Worm (Caenorhabditis elegans) whole organism, L4 larva: Measurements from ENCODE around the gene F22E12.1.

Source experiments
- F26F4.8 ChIP-seq: fragments of 200-800 bp; sonication (Bioruptor generic); conservative IDR thresholded peaks from 2 replicates; pipeline ENCODE4 v1.3.6; 2022; ENCODE audit warnings: missing genetic modification characterization, missing compliant biosample characterization
- F37D6.2 ChIP-seq: sonication (generic microtip); optimal IDR thresholded peaks from 2 replicates; lab custom pipeline; 2016; ENCODE audit warnings: mild to moderate bottlenecking, missing genetic modification characterization, missing compliant biosample characterization
- Y105C5A.15 ChIP-seq: fragments of 200-800 bp; sonication (Bioruptor generic); IDR thresholded peaks from 2 replicates; pipeline ENCODE4 v1.3.6; 2022; ENCODE audit warnings: missing genetic modification characterization, missing compliant biosample characterization
- aha-1 ChIP-seq: fragments of 150-350 bp; peaks from one replicate; lab custom pipeline; 2014; ENCODE audit warnings: missing biosample characterization, missing genetic modification characterization
- ceh-20 ChIP-seq: fragments of 200-800 bp; sonication (Bioruptor generic); IDR thresholded peaks from 2 replicates; pipeline ENCODE4 v1.3.6; 2022; ENCODE audit warnings: missing genetic modification reagents, missing genetic modification characterization, missing compliant biosample characterization
- ceh-82 ChIP-seq: sonication (generic microtip); optimal IDR thresholded peaks from 2 replicates; lab custom pipeline; 2017; ENCODE audit warnings: missing biosample characterization, missing genetic modification characterization
- ctbp-1 ChIP-seq: fragments of 200-800 bp; sonication (Bioruptor generic); IDR thresholded peaks from 2 replicates; pipeline ENCODE4 v1.3.6; 2022; ENCODE audit warnings: missing genetic modification reagents, missing genetic modification characterization, missing compliant biosample characterization
- daf-16 ChIP-seq, 3 experiments: sonication (generic microtip); optimal IDR thresholded peaks; 2 replicates each; lab custom pipeline; 2016 to 2017; ENCODE audit warnings: missing genetic modification characterization in 3 of 3, missing genetic modification reagents in 3 of 3, mild to moderate bottlenecking in 2 of 3, missing compliant biosample characterization in 2 of 3, missing biosample characterization in 1 of 3, moderate library complexity in 1 of 3
- dmd-6 ChIP-seq: fragments of 200-800 bp; sonication (Bioruptor generic); IDR thresholded peaks from 2 replicates; pipeline ENCODE4 v1.3.6; 2022; ENCODE audit warnings: missing genetic modification reagents, missing genetic modification characterization, missing compliant biosample characterization
- egl-43 ChIP-seq: fragments of 200-800 bp; sonication (Bioruptor generic); IDR thresholded peaks from 2 replicates; pipeline ENCODE4 v1.3.6; 2022; ENCODE audit warnings: missing genetic modification reagents, missing genetic modification characterization, missing compliant biosample characterization
- fkh-10 ChIP-seq: fragments of 150-350 bp; optimal IDR thresholded peaks from 2 replicates; lab custom pipeline; 2014; ENCODE audit warnings: missing biosample characterization, missing genetic modification reagents, missing genetic modification characterization
- hif-1 ChIP-seq, 2 experiments: sonication (generic microtip); optimal IDR thresholded peaks; 2 replicates each; lab custom pipeline; 2016 to 2017; ENCODE audit warnings: missing compliant biosample characterization in 2 of 2, missing genetic modification characterization in 2 of 2, missing genetic modification reagents in 2 of 2, missing genotype in 2 of 2, mild to moderate bottlenecking in 1 of 2
- hlh-11 ChIP-seq: fragments of 200-800 bp; sonication (Bioruptor generic); optimal IDR thresholded peaks from 2 replicates; lab custom pipeline; 2018; ENCODE audit warnings: mild to moderate bottlenecking, missing genetic modification characterization, missing compliant biosample characterization
- hlh-30 ChIP-seq: sonication (generic microtip); optimal IDR thresholded peaks from 2 replicates; lab custom pipeline; 2017; ENCODE audit warnings: antibody characterized with exemption, mild to moderate bottlenecking, missing genetic modification characterization, missing compliant biosample characterization; ENCODE audit not compliant: insufficient read depth
- lim-7 ChIP-seq: fragments of 200-800 bp; sonication (Bioruptor generic); IDR thresholded peaks from 2 replicates; pipeline ENCODE4 v1.3.6; 2022; ENCODE audit warnings: missing genetic modification characterization, missing compliant biosample characterization
- lin-1 ChIP-seq: fragments of 200-800 bp; sonication (Bioruptor generic); IDR thresholded peaks from 2 replicates; pipeline ENCODE4 v1.3.6; 2022; ENCODE audit warnings: missing genetic modification reagents, missing genetic modification characterization, missing compliant biosample characterization
- lin-38 ChIP-seq: fragments of 200-800 bp; sonication (Bioruptor generic); IDR thresholded peaks from 2 replicates; pipeline ENCODE4 v1.3.6; 2022; ENCODE audit warnings: missing genetic modification reagents, missing genetic modification characterization, missing compliant biosample characterization
- lir-3 ChIP-seq: sonication (generic microtip); optimal IDR thresholded peaks from 2 replicates; lab custom pipeline; 2016; ENCODE audit warnings: mild to moderate bottlenecking, missing genetic modification characterization, missing compliant biosample characterization
- lsy-2 ChIP-seq, 2 experiments: fragments of 150-350 bp in 1 of 2; sonication (generic microtip) in 1 of 2; optimal IDR thresholded peaks; 2 replicates each; lab custom pipeline; 2014 to 2017; ENCODE audit warnings: missing biosample characterization in 2 of 2, missing genetic modification characterization in 2 of 2
- madf-5 ChIP-seq, 2 experiments: fragments of 200-800 bp; sonication (Bioruptor generic); IDR thresholded peaks; 2 replicates each; pipeline ENCODE4 v1.3.6; 2022; ENCODE audit warnings: missing compliant biosample characterization in 2 of 2, missing genetic modification characterization in 2 of 2
- mdl-1 ChIP-seq, 2 experiments: fragments of 150-350 bp in 1 of 2; sonication (generic microtip) in 1 of 2; optimal IDR thresholded peaks; 2 replicates each; lab custom pipeline; 2014 to 2017; ENCODE audit warnings: missing biosample characterization in 2 of 2, missing genetic modification characterization in 2 of 2
- mdt-29 ChIP-seq: fragments of 200-800 bp; sonication (Bioruptor generic); IDR thresholded peaks from 2 replicates; pipeline ENCODE4 v1.3.6; 2022; ENCODE audit warnings: missing genetic modification reagents, missing genetic modification characterization, missing compliant biosample characterization
- mep-1 ChIP-seq: fragments of 150-350 bp; sonication (generic microtip); optimal IDR thresholded peaks from 3 replicates; lab custom pipeline; 2014; ENCODE audit warnings: missing biosample characterization, missing genetic modification characterization
- mes-2 ChIP-seq: sonication (generic microtip); optimal IDR thresholded peaks from 2 replicates; lab custom pipeline; 2016; ENCODE audit warnings: missing genotype, mild to moderate bottlenecking, missing genetic modification characterization, missing compliant biosample characterization; ENCODE audit not compliant: poor library complexity, severe bottlenecking
- mxl-2 ChIP-seq: fragments of 200-800 bp; sonication (Bioruptor generic); conservative IDR thresholded peaks from 2 replicates; pipeline ENCODE4 v1.3.6; 2022; ENCODE audit warnings: missing genetic modification reagents, missing genetic modification characterization, missing compliant biosample characterization
- nhr-10 ChIP-seq: fragments of 150-350 bp; optimal IDR thresholded peaks from 2 replicates; lab custom pipeline; 2014; ENCODE audit warnings: missing biosample characterization, missing genetic modification characterization
- nhr-11 ChIP-seq: fragments of 150-350 bp; optimal IDR thresholded peaks from 2 replicates; lab custom pipeline; 2014; ENCODE audit warnings: missing biosample characterization, missing genetic modification characterization
- nhr-237 ChIP-seq: sonication (generic microtip); optimal IDR thresholded peaks from 2 replicates; lab custom pipeline; 2017; ENCODE audit warnings: missing biosample characterization, missing genetic modification characterization
- nhr-25 ChIP-seq: sonication (generic microtip); optimal IDR thresholded peaks from 2 replicates; lab custom pipeline; 2017; ENCODE audit warnings: missing genetic modification characterization, mild to moderate bottlenecking, missing compliant biosample characterization, antibody characterized with exemption, moderate library complexity, borderline replicate concordance; ENCODE audit not compliant: insufficient read depth
- nhr-42 ChIP-seq: fragments of 200-800 bp; sonication (Bioruptor generic); IDR thresholded peaks from 2 replicates; pipeline ENCODE4 v1.3.6; 2022; ENCODE audit warnings: missing genetic modification characterization, missing compliant biosample characterization
- nhr-48 ChIP-seq: sonication (generic microtip); optimal IDR thresholded peaks from 2 replicates; lab custom pipeline; 2016; ENCODE audit warnings: mild to moderate bottlenecking, missing genetic modification characterization, missing compliant biosample characterization
- nhr-6 ChIP-seq: fragments of 150-350 bp; optimal IDR thresholded peaks from 2 replicates; lab custom pipeline; 2014; ENCODE audit warnings: missing biosample characterization, missing genetic modification characterization
- sdz-12 ChIP-seq: fragments of 200-800 bp; sonication (Bioruptor generic); optimal IDR thresholded peaks from 2 replicates; lab custom pipeline; 2018; ENCODE audit warnings: mild to moderate bottlenecking, missing genetic modification characterization, missing compliant biosample characterization
- snpc-1.2 ChIP-seq: fragments of 200-800 bp; sonication (Bioruptor generic); IDR thresholded peaks from 2 replicates; pipeline ENCODE4 v1.3.6; 2022; ENCODE audit warnings: missing genetic modification reagents, missing genetic modification characterization, missing compliant biosample characterization
- tra-1 ChIP-seq: fragments of 200-800 bp; sonication (Bioruptor generic); IDR thresholded peaks from 2 replicates; pipeline ENCODE4 v1.3.6; 2022; ENCODE audit warnings: missing genetic modification reagents, missing genetic modification characterization, missing compliant biosample characterization
- unc-130 ChIP-seq: sonication (generic microtip); optimal IDR thresholded peaks from 2 replicates; lab custom pipeline; 2016; ENCODE audit warnings: missing genetic modification reagents, missing genetic modification characterization, missing compliant biosample characterization
- unc-62 ChIP-seq, 3 experiments: fragments of 150-350 bp in 1 of 3; sonication (generic microtip); optimal IDR thresholded peaks in 2 of 3; peaks in 1 of 3; 1 replicate in 1 of 3; 2 replicates in 2 of 3; lab custom pipeline; 2014 to 2017; ENCODE audit warnings: missing biosample characterization in 3 of 3, missing genetic modification characterization in 3 of 3, missing genetic modification reagents in 3 of 3, missing genotype in 1 of 3
- zag-1 ChIP-seq: fragments of 150-350 bp; optimal IDR thresholded peaks from 2 replicates; lab custom pipeline; 2014; ENCODE audit warnings: missing biosample characterization, missing genetic modification characterization

F22E12.1 gene

ce11 chrV:10456801-10457200 lies 346 bp downstream of the F22E12.1 start:
- 0 out of 2 replicates have a peak, but pooled peaks have one; percentile 46 for TF ChIP-seq snpc-1.2 (GFP tag; lab: Robert Waterston, UW)
- TF ChIP-seq, all 104 proteins: peak for 1; not testable (repeated sequence) for 103

DNA sequence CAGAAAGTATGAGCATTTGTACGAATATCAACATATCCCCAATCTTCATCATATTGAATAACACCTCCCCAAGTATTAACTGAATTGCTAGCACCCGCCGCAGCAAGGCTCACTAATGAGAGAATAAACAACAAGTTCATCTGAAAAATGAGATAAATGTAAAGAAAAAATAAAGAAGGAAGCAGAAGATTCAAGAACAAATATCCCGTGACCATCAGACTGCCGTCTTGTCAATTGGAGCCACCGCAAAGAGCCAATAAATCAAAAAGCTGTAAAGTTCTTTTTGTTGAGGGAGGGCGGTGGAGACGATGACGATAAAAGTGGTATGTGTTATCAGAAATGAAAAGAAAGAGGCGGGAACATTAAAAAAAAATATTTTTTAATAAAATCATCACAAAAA lies 3.7 kb downstream of the F22E12.1 start, which contains the start of gene Y32F6A.5:
Gene Y32F6A.5 (minus strand): TSS at position 140 of the 400 bp plus-strand sequence.
- TF ChIP-seq daf-16 (GFP tag; optimal IDR thresholded peaks at IDR 0.05; lab: Kevin White, UChicago) (peak in 1 of 2 experiments; percentile 74), daf-16 (tag; optimal IDR thresholded peaks at IDR 0.05; lab: Kevin White, UChicago) (no peak), F26F4.8 (GFP tag; lab: Robert Waterston, UW) (no peak), ceh-20 (GFP tag; lab: Robert Waterston, UW) (peak; percentile 65), egl-43 (no peak), unc-62 (GFP tag; optimal IDR thresholded peaks at IDR 0.05 in 1 of 2; lab: Kevin White, UChicago) (peak in 1 of 2 experiments; percentile 3), unc-62 (tag; optimal IDR thresholded peaks at IDR 0.05; lab: Kevin White, UChicago) (no peak), mdl-1 (tag; optimal IDR thresholded peaks at IDR 0.05; lab: Kevin White, UChicago) (no peak), hlh-11 (tag; lab: Kevin White, UChicago) (peak; percentile 54), aha-1 (no peak), lim-7 (GFP tag; lab: Robert Waterston, UW) (no peak), fkh-10 (no peak), nhr-48 (no peak), lsy-2 (tag; optimal IDR thresholded peaks at IDR 0.05; lab: Kevin White, UChicago) (peak in 1 of 2 experiments; percentile 2), nhr-237 (tag; lab: Kevin White, UChicago) (no peak), ceh-82 (tag; lab: Kevin White, UChicago) (no peak), hif-1 (tag; optimal IDR thresholded peaks at IDR 0.05; lab: Kevin White, UChicago) (peak in 1 of 2 experiments; percentile 24), nhr-11 (tag; lab: Kevin White, UChicago) (peak; percentile 51), mdt-29 (GFP tag; lab: Robert Waterston, UW) (peak; percentile 71; the same call in 1 of the 2 replicates)

DNA sequence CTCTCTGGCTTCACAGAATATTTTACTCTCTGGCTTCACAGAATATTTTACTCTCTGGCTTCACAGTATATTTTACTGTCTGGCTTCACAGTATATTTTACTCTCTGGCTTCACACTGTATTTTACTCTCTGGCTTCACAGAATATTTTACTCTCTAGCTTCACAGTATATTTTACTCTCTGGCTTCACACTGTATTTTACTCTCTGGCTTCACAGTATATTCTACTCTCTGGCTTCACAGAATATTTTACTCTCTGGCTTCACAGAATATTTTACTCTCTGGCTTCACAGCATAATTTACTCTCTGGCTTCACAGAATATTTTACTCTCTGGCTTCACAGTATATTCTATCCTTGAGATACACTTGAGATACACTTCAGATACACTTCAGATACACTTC lies 6.8 kb downstream of the F22E12.1 start:
- TF ChIP-seq ctbp-1 = 0 out of 2 replicates have a peak, but pooled peaks have one; percentile 11
- 0 out of 2 replicates have a peak, but pooled peaks have one; percentile 16 for TF ChIP-seq lin-1
- peak; percentile 62; the same call in 1 of the 2 replicates for TF ChIP-seq lim-7 (GFP tag; lab: Robert Waterston, UW)
- TF ChIP-seq Y105C5A.15 (GFP tag; lab: Robert Waterston, UW) = peak; percentile 61; the same call in 1 of the 2 replicates
- peak; percentile 89 for TF ChIP-seq F26F4.8 (GFP tag; lab: Robert Waterston, UW)
- peak in 1 of 2 experiments; percentile 74; a peak in 1 of 4 replicates for TF ChIP-seq madf-5 (GFP tag; IDR thresholded peaks at IDR 0.05; lab: Robert Waterston, UW)
- TF ChIP-seq mxl-2 (GFP tag; lab: Robert Waterston, UW) = 0 out of 2 replicates have a peak, but pooled peaks have one; percentile 22
- TF ChIP-seq, all 104 proteins: peak for 7; not testable (repeated sequence) for 97

ce11 chrV:10449947-10450346 lies 7.2 kb downstream of the F22E12.1 start:
- TF ChIP-seq dmd-6 (GFP tag; lab: Robert Waterston, UW) = 0 out of 2 replicates have a peak, but pooled peaks have one; percentile 9

- no peak for TF ChIP-seq nhr-42
- TF ChIP-seq nhr-25 (tag; lab: Kevin White, UChicago) = no peak
- TF ChIP-seq aha-1 = peak; percentile 15
- no peak for TF ChIP-seq lir-3
- TF ChIP-seq mes-2 (tag; lab: Kevin White, UChicago) = peak; percentile 75
- TF ChIP-seq mep-1 (tag; lab: Kevin White, UChicago) = no peak
- TF ChIP-seq F37D6.2 (tag; lab: Kevin White, UChicago) = no peak
- TF ChIP-seq hlh-30 (tag; lab: Kevin White, UChicago) = peak; percentile 95
- TF ChIP-seq snpc-1.2 (GFP tag; lab: Robert Waterston, UW) = no peak
- peak; percentile 20; the same call in 1 of the 2 replicates for TF ChIP-seq lin-38
- TF ChIP-seq lsy-2 (tag; optimal IDR thresholded peaks at IDR 0.05; lab: Kevin White, UChicago) = peak in 1 of 2 experiments; percentile 36
- TF ChIP-seq mdl-1 (tag; optimal IDR thresholded peaks at IDR 0.05; lab: Kevin White, UChicago) = peak in 1 of 2 experiments; percentile 67
- TF ChIP-seq unc-130 (GFP tag; lab: Kevin White, UChicago) = peak; percentile 6
- no peak for TF ChIP-seq zag-1
- TF ChIP-seq sdz-12 (GFP tag; lab: Kevin White, UChicago) = no peak
- no peak for TF ChIP-seq tra-1
- peak in 1 of 2 experiments; percentile 25 for TF ChIP-seq hif-1 (tag; optimal IDR thresholded peaks at IDR 0.05; lab: Kevin White, UChicago)
- TF ChIP-seq nhr-6 = no peak
- no peak for TF ChIP-seq nhr-10 (tag; lab: Kevin White, UChicago)
These were observed 15.8 kb downstream of the F22E12.1 start, which contains the start of gene pap-1 for ce11 chrV:10441135-10442024. Gene pap-1 (plus strand): TSS chrV:10441974.
